Worm (Caenorhabditis elegans) whole organism, L1 larva: ENCODE measurements around the gene bath-15.

Experiments used
- aly-2 ChIP-seq: fragments of 150-350 bp; optimal IDR thresholded peaks from 2 replicates; lab custom pipeline; 2014; ENCODE audit warnings: missing biosample characterization, missing genetic modification characterization
- blmp-1 ChIP-seq: fragments of 150-350 bp; optimal IDR thresholded peaks from 2 replicates; lab custom pipeline; 2014; ENCODE audit warnings: missing biosample characterization, missing genetic modification characterization
- ets-5 ChIP-seq: fragments of 200-800 bp; sonication (Bioruptor generic); IDR thresholded peaks from 2 replicates; pipeline ENCODE4 v1.3.6; 2022; ENCODE audit warnings: missing genetic modification characterization, missing compliant biosample characterization
- fkh-10 ChIP-seq: sonication (generic microtip); optimal IDR thresholded peaks from 2 replicates; lab custom pipeline; 2017; ENCODE audit warnings: missing biosample characterization, missing genetic modification reagents, missing genetic modification characterization
- lin-15B ChIP-seq: fragments of 150-350 bp; sonication (generic microtip); optimal IDR thresholded peaks from 3 replicates; lab custom pipeline; 2014; ENCODE audit warnings: missing biosample characterization, missing genetic modification characterization
- nhr-76 ChIP-seq: sonication (generic microtip); optimal IDR thresholded peaks from 2 replicates; lab custom pipeline; 2017; ENCODE audit warnings: missing biosample characterization, missing genetic modification characterization
- nhr-85 ChIP-seq: sonication (generic microtip); peaks from one replicate; lab custom pipeline; 2016; ENCODE audit warnings: missing genetic modification characterization, inconsistent platforms, missing compliant biosample characterization
- pag-3 ChIP-seq: sonication (generic microtip); optimal IDR thresholded peaks from 2 replicates; lab custom pipeline; 2017; ENCODE audit warnings: missing genetic modification characterization, mild to moderate bottlenecking, missing compliant biosample characterization, antibody characterized with exemption, borderline replicate concordance; ENCODE audit not compliant: insufficient read depth
- pax-3 ChIP-seq: fragments of 200-800 bp; sonication (Bioruptor generic); optimal IDR thresholded peaks from 2 replicates; lab custom pipeline; 2018; ENCODE audit warnings: mild to moderate bottlenecking, missing genetic modification characterization, moderate library complexity, missing compliant biosample characterization

DNA sequence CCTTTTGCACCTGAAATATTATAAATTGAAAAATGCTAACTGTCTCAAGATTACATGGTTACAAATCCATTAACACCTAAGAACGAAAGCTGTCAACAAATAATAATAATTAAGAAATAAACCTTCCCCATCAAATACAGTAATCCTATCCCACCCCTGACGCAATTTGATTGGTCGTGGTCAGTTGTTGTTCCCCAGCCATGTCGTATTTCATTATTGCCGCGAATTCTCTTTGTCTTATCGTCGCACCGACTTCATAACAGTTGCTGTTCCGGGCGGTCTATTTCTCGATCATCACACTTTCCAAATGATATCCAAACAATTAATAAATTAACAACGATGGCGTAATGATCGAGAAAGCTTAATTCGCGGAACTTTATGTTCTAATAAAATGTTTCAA is 2.7 kb upstream of the bath-15 start:
- TF ChIP-seq nhr-76 (tag; lab: Kevin White, UChicago) (no peak), pax-3 (tag; lab: Kevin White, UChicago) (no peak), nhr-85 (tag; lab: Kevin White, UChicago) (peak; percentile 38), pag-3 (tag; lab: Kevin White, UChicago) (no peak), lin-15B (no peak), ets-5 (no peak), blmp-1 (tag; lab: Kevin White, UChicago) (no peak), fkh-10 (no peak), aly-2 (tag; lab: Kevin White, UChicago) (no peak)
